Worm (Caenorhabditis elegans) whole organism, L1 larva: ENCODE measurements around the gene ZK402.5.

ENCODE experiments used
- C16A3.4 ChIP-seq: fragments of 150-350 bp; optimal IDR thresholded peaks from 2 replicates; lab custom pipeline; 2014; ENCODE audit warnings: missing biosample characterization, missing genetic modification characterization
- C34B4.2 ChIP-seq: sonication (generic microtip); optimal IDR thresholded peaks from 2 replicates; lab custom pipeline; 2017; ENCODE audit warnings: mild to moderate bottlenecking, missing genetic modification characterization, missing compliant biosample characterization
- F16B12.6 ChIP-seq: fragments of 150-350 bp; optimal IDR thresholded peaks from 2 replicates; lab custom pipeline; 2014; ENCODE audit warnings: missing biosample characterization, missing genetic modification characterization
- Y116A8C.19 ChIP-seq: sonication (generic microtip); optimal IDR thresholded peaks from 2 replicates; lab custom pipeline; 2016; ENCODE audit warnings: missing compliant biosample characterization, missing genetic modification characterization, borderline replicate concordance
- aha-1 ChIP-seq: fragments of 150-350 bp; optimal IDR thresholded peaks from 2 replicates; lab custom pipeline; 2014; ENCODE audit warnings: missing biosample characterization, missing genetic modification characterization
- alr-1 ChIP-seq: fragments of 200-800 bp; sonication (Bioruptor generic); optimal IDR thresholded peaks from 2 replicates; lab custom pipeline; 2018; ENCODE audit warnings: borderline replicate concordance, mild to moderate bottlenecking, missing genetic modification characterization, missing compliant biosample characterization
- ama-1 ChIP-seq: fragments of 150-350 bp; optimal IDR thresholded peaks from 2 replicates; lab custom pipeline; 2014
- blmp-1 ChIP-seq: fragments of 150-350 bp; optimal IDR thresholded peaks from 2 replicates; lab custom pipeline; 2014; ENCODE audit warnings: missing biosample characterization, missing genetic modification characterization
- ceh-63 ChIP-seq: fragments of 200-800 bp; sonication (Bioruptor generic); optimal IDR thresholded peaks from 2 replicates; lab custom pipeline; 2018; ENCODE audit warnings: mild to moderate bottlenecking, missing genetic modification characterization, missing compliant biosample characterization
- dsc-1 ChIP-seq: sonication (generic microtip); optimal IDR thresholded peaks from 2 replicates; lab custom pipeline; 2016; ENCODE audit warnings: mild to moderate bottlenecking, missing genetic modification characterization, missing compliant biosample characterization
- efl-1 ChIP-seq, 4 experiments: fragments of 150-350 bp; optimal IDR thresholded peaks in 3 of 4; peaks in 1 of 4; 1 replicate in 1 of 4; 2 replicates in 3 of 4; lab custom pipeline; 2014; ENCODE audit warnings: missing biosample characterization in 2 of 4, missing genetic modification characterization in 2 of 4, missing genetic modification reagents in 2 of 4
- egl-13 ChIP-seq: sonication (generic microtip); optimal IDR thresholded peaks from 2 replicates; lab custom pipeline; 2016; ENCODE audit warnings: missing genotype, missing genetic modification reagents, missing genetic modification characterization, missing compliant biosample characterization
- ets-5 ChIP-seq: fragments of 200-800 bp; sonication (Bioruptor generic); IDR thresholded peaks from 2 replicates; pipeline ENCODE4 v1.3.6; 2022; ENCODE audit warnings: missing genetic modification characterization, missing compliant biosample characterization
- fkh-10 ChIP-seq: sonication (generic microtip); optimal IDR thresholded peaks from 2 replicates; lab custom pipeline; 2017; ENCODE audit warnings: missing biosample characterization, missing genetic modification reagents, missing genetic modification characterization
- fkh-4 ChIP-seq: sonication (generic microtip); optimal IDR thresholded peaks from 2 replicates; lab custom pipeline; 2016; ENCODE audit warnings: missing compliant biosample characterization, missing genetic modification characterization, borderline replicate concordance
- fkh-8 ChIP-seq: sonication (generic microtip); optimal IDR thresholded peaks from 2 replicates; lab custom pipeline; 2016; ENCODE audit warnings: mild to moderate bottlenecking, missing genetic modification characterization, missing compliant biosample characterization
- hlh-17 ChIP-seq: fragments of 200-800 bp; sonication (Bioruptor generic); optimal IDR thresholded peaks from 2 replicates; lab custom pipeline; 2018; ENCODE audit warnings: missing genetic modification characterization, mild to moderate bottlenecking, missing compliant biosample characterization, moderate library complexity, borderline replicate concordance
- hlh-4 ChIP-seq: sonication (generic microtip); optimal IDR thresholded peaks from 2 replicates; lab custom pipeline; 2016; ENCODE audit warnings: mild to moderate bottlenecking, missing genetic modification characterization, missing compliant biosample characterization
- hpl-2 ChIP-seq: fragments of 150-350 bp; optimal IDR thresholded peaks from 2 replicates; lab custom pipeline; 2014; ENCODE audit warnings: missing biosample characterization, missing genetic modification reagents, missing genetic modification characterization
- irx-1 ChIP-seq: sonication (generic microtip); optimal IDR thresholded peaks from 2 replicates; lab custom pipeline; 2016; ENCODE audit warnings: missing genetic modification characterization, missing compliant biosample characterization
- isw-1 ChIP-seq: fragments of 200-800 bp; sonication (Bioruptor generic); IDR thresholded peaks from 2 replicates; pipeline ENCODE4 v1.3.6; 2022; ENCODE audit warnings: missing genetic modification characterization, missing compliant biosample characterization
- lin-13 ChIP-seq: fragments of 150-350 bp; optimal IDR thresholded peaks from 2 replicates; lab custom pipeline; 2014; ENCODE audit warnings: missing biosample characterization, missing genetic modification reagents, missing genetic modification characterization
- lin-14 ChIP-seq: fragments of 200-800 bp; sonication (Bioruptor generic); optimal IDR thresholded peaks from 2 replicates; lab custom pipeline; 2018; ENCODE audit warnings: mild to moderate bottlenecking, missing genetic modification characterization, moderate library complexity, missing compliant biosample characterization
- lin-15B ChIP-seq: fragments of 150-350 bp; sonication (generic microtip); optimal IDR thresholded peaks from 3 replicates; lab custom pipeline; 2014; ENCODE audit warnings: missing biosample characterization, missing genetic modification characterization
- lin-35 ChIP-seq, 2 experiments: fragments of 150-350 bp; optimal IDR thresholded peaks; 2 replicates each; lab custom pipeline; 2014; ENCODE audit warnings: missing biosample characterization in 2 of 2, missing genetic modification characterization in 2 of 2, missing genetic modification reagents in 2 of 2
- lin-39 ChIP-seq: fragments of 150-350 bp; optimal IDR thresholded peaks from 2 replicates; lab custom pipeline; 2014; ENCODE audit warnings: missing biosample characterization, missing genetic modification reagents, missing genetic modification characterization
- mdl-1 ChIP-seq, 2 experiments: fragments of 150-350 bp; optimal IDR thresholded peaks; 2 replicates each; lab custom pipeline; 2014 to 2017; ENCODE audit warnings: missing biosample characterization in 2 of 2, missing genetic modification characterization in 2 of 2, inconsistent platforms in 1 of 2
- mep-1 ChIP-seq: fragments of 150-350 bp; optimal IDR thresholded peaks from 2 replicates; lab custom pipeline; 2014; ENCODE audit warnings: missing biosample characterization, missing genetic modification characterization
- nhr-19 ChIP-seq: fragments of 200-800 bp; sonication (Bioruptor generic); conservative IDR thresholded peaks from 2 replicates; pipeline ENCODE4 v1.3.6; 2022; ENCODE audit warnings: missing genetic modification characterization, missing compliant biosample characterization
- nhr-28 ChIP-seq: fragments of 150-350 bp; optimal IDR thresholded peaks from 2 replicates; lab custom pipeline; 2014; ENCODE audit warnings: missing biosample characterization, missing genetic modification characterization
- nhr-47 ChIP-seq: sonication (generic microtip); optimal IDR thresholded peaks from 2 replicates; lab custom pipeline; 2016; ENCODE audit warnings: mild to moderate bottlenecking, missing genetic modification characterization, moderate library complexity, missing compliant biosample characterization
- nhr-71 ChIP-seq: sonication (generic microtip); optimal IDR thresholded peaks from 2 replicates; lab custom pipeline; 2016; ENCODE audit warnings: mild to moderate bottlenecking, missing genetic modification characterization, moderate library complexity, missing compliant biosample characterization
- nhr-76 ChIP-seq: sonication (generic microtip); optimal IDR thresholded peaks from 2 replicates; lab custom pipeline; 2017; ENCODE audit warnings: missing biosample characterization, missing genetic modification characterization
- nhr-77 ChIP-seq: fragments of 150-350 bp; optimal IDR thresholded peaks from 2 replicates; lab custom pipeline; 2014; ENCODE audit warnings: missing biosample characterization, missing genetic modification characterization
- nhr-84 ChIP-seq: sonication (generic microtip); optimal IDR thresholded peaks from 2 replicates; lab custom pipeline; 2017; ENCODE audit warnings: missing biosample characterization, missing genetic modification characterization
- nhr-85 ChIP-seq: sonication (generic microtip); peaks from one replicate; lab custom pipeline; 2016; ENCODE audit warnings: missing genetic modification characterization, inconsistent platforms, missing compliant biosample characterization
- nhr-90 ChIP-seq: sonication (generic microtip); optimal IDR thresholded peaks from 2 replicates; lab custom pipeline; 2016; ENCODE audit warnings: mild to moderate bottlenecking, missing genetic modification characterization, missing compliant biosample characterization; ENCODE audit not compliant: poor library complexity
- pag-3 ChIP-seq: sonication (generic microtip); optimal IDR thresholded peaks from 2 replicates; lab custom pipeline; 2017; ENCODE audit warnings: missing genetic modification characterization, mild to moderate bottlenecking, missing compliant biosample characterization, antibody characterized with exemption, borderline replicate concordance; ENCODE audit not compliant: insufficient read depth
- pax-3 ChIP-seq: fragments of 200-800 bp; sonication (Bioruptor generic); optimal IDR thresholded peaks from 2 replicates; lab custom pipeline; 2018; ENCODE audit warnings: mild to moderate bottlenecking, missing genetic modification characterization, moderate library complexity, missing compliant biosample characterization
- pqm-1 ChIP-seq: sonication (generic microtip); optimal IDR thresholded peaks from 3 replicates; lab custom pipeline; 2017; ENCODE audit warnings: missing biosample characterization, missing genetic modification characterization
- rnt-1 ChIP-seq: sonication (generic microtip); optimal IDR thresholded peaks from 2 replicates; lab custom pipeline; 2016; ENCODE audit warnings: mild to moderate bottlenecking, missing genetic modification characterization, moderate library complexity, missing compliant biosample characterization
- snpc-4 ChIP-seq: fragments of 150-350 bp; optimal IDR thresholded peaks from 2 replicates; lab custom pipeline; 2014; ENCODE audit warnings: missing biosample characterization, missing genetic modification characterization
- snu-23 ChIP-seq: sonication (generic microtip); optimal IDR thresholded peaks from 2 replicates; lab custom pipeline; 2016; ENCODE audit warnings: missing genetic modification characterization, missing compliant biosample characterization
- sox-4 ChIP-seq: sonication (generic microtip); optimal IDR thresholded peaks from 2 replicates; lab custom pipeline; 2016; ENCODE audit warnings: missing genetic modification characterization, missing compliant biosample characterization
- sptf-1 ChIP-seq: fragments of 150-350 bp; optimal IDR thresholded peaks from 2 replicates; lab custom pipeline; 2014; ENCODE audit warnings: missing biosample characterization, missing genetic modification characterization
- sup-37 ChIP-seq: fragments of 200-800 bp; sonication (Bioruptor generic); optimal IDR thresholded peaks from 2 replicates; lab custom pipeline; 2018; ENCODE audit warnings: mild to moderate bottlenecking, missing genetic modification characterization, missing compliant biosample characterization
- swsn-7 ChIP-seq: sonication (generic microtip); optimal IDR thresholded peaks from 2 replicates; lab custom pipeline; 2016; ENCODE audit warnings: missing genetic modification characterization, missing compliant biosample characterization
- tlp-1 ChIP-seq: fragments of 150-350 bp; optimal IDR thresholded peaks from 2 replicates; lab custom pipeline; 2014; ENCODE audit warnings: missing biosample characterization, missing genetic modification characterization
- unc-130 ChIP-seq: fragments of 150-350 bp; optimal IDR thresholded peaks from 2 replicates; lab custom pipeline; 2017; ENCODE audit warnings: missing biosample characterization, missing genetic modification characterization, inconsistent platforms
- unc-30 ChIP-seq: sonication (generic microtip); optimal IDR thresholded peaks from 2 replicates; lab custom pipeline; 2017; ENCODE audit warnings: missing biosample characterization, missing genetic modification characterization
- zag-1 ChIP-seq: fragments of 150-350 bp; optimal IDR thresholded peaks from 2 replicates; lab custom pipeline; 2014; ENCODE audit warnings: missing biosample characterization, missing genetic modification characterization
- zip-4 ChIP-seq: fragments of 200-800 bp; sonication (Bioruptor generic); optimal IDR thresholded peaks from 2 replicates; lab custom pipeline; 2018; ENCODE audit warnings: mild to moderate bottlenecking, missing genetic modification characterization, moderate library complexity, missing compliant biosample characterization
- ztf-11 ChIP-seq, 2 experiments: sonication (generic microtip); optimal IDR thresholded peaks; 2 replicates each; lab custom pipeline; 2016 to 2017; ENCODE audit warnings: missing genetic modification characterization in 2 of 2, missing biosample characterization in 1 of 2, missing compliant biosample characterization in 1 of 2
- ztf-4 ChIP-seq: fragments of 150-350 bp; optimal IDR thresholded peaks from 2 replicates; lab custom pipeline; 2014; ENCODE audit warnings: missing biosample characterization, missing genetic modification characterization

Gene ZK402.5

DNA sequence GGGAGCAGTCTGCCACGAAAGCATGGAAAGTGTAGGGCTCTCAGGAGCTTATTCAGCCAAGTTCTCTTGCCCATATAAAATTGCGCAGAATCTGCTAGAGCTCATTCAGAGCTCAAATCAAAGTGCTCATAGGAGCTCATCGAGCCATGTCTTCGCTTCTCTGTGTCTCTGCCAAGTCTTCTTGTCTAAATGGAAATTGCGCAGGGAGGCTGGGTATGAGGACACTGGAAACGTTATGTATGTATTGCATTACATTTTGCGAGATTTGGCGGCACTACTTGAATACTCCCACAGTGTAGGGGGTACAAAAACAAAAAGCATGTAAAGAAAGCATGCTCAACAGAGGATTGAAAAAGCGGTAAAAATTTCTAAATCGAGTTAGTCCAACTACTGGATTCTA lies 35.9 kb upstream of the ZK402.5 start:
- peak in 1 of 2 experiments; percentile 17 for TF ChIP-seq efl-1 (optimal IDR thresholded peaks at IDR 0.05; lab: Kevin White, UChicago)
- TF ChIP-seq efl-1 (GFP tag; optimal IDR thresholded peaks at IDR 0.05 in 1 of 2; lab: Kevin White, UChicago): peak in 1 of 2 experiments; percentile 70
- TF ChIP-seq lin-13 (GFP tag; lab: Kevin White, UChicago): no peak
- TF ChIP-seq isw-1: no peak
- no peak for TF ChIP-seq tlp-1 (tag; lab: Kevin White, UChicago)
- no peak for TF ChIP-seq lin-14
- no peak; the same call in 1 of the 2 replicates for TF ChIP-seq nhr-19 (GFP tag; lab: Robert Waterston, UW)
- no peak for TF ChIP-seq hpl-2 (GFP tag; lab: Kevin White, UChicago)
- no peak for TF ChIP-seq sptf-1 (tag; lab: Kevin White, UChicago)
- no peak for TF ChIP-seq nhr-84 (tag; lab: Kevin White, UChicago)
- TF ChIP-seq snu-23: peak; percentile 18
- no peak for TF ChIP-seq sox-4 (tag; lab: Kevin White, UChicago)
- TF ChIP-seq pag-3 (tag; lab: Kevin White, UChicago): no peak
- TF ChIP-seq rnt-1 (tag; lab: Kevin White, UChicago): peak; percentile 9
- TF ChIP-seq aha-1 (tag; lab: Kevin White, UChicago): no peak
- no peak for TF ChIP-seq nhr-77 (tag; lab: Kevin White, UChicago)
- no peak for TF ChIP-seq nhr-28 (tag; lab: Kevin White, UChicago)
- no peak for TF ChIP-seq pax-3
- no peak for TF ChIP-seq ets-5 (GFP tag; lab: Robert Waterston, UW)
- no peak for TF ChIP-seq F16B12.6 (tag; lab: Kevin White, UChicago)
- TF ChIP-seq nhr-76 (tag; lab: Kevin White, UChicago): no peak
- TF ChIP-seq hlh-17: no peak
- no peak for TF ChIP-seq unc-30
- no peak for TF ChIP-seq lin-15B (tag; lab: Kevin White, UChicago)
- no peak for TF ChIP-seq alr-1 (tag; lab: Kevin White, UChicago)
- no peak for TF ChIP-seq unc-130 (tag; lab: Kevin White, UChicago)
- no peak for TF ChIP-seq blmp-1 (tag; lab: Kevin White, UChicago)
- no peak for TF ChIP-seq Y116A8C.19 (tag; lab: Kevin White, UChicago)
- no peak for TF ChIP-seq zip-4
- TF ChIP-seq ceh-63 (GFP tag; lab: Kevin White, UChicago): no peak
- no peak for TF ChIP-seq C16A3.4 (tag; lab: Kevin White, UChicago)
- no peak for TF ChIP-seq ztf-4 (tag; lab: Kevin White, UChicago)
- no peak for TF ChIP-seq fkh-4
- TF ChIP-seq lin-39 (tag; lab: Kevin White, UChicago): no peak
- TF ChIP-seq ztf-11 (tag; optimal IDR thresholded peaks at IDR 0.05; lab: Kevin White, UChicago): no peak
- TF ChIP-seq snpc-4 (tag; lab: Kevin White, UChicago): no peak
- no peak for TF ChIP-seq hlh-4 (tag; lab: Kevin White, UChicago)
- TF ChIP-seq fkh-8 (tag; lab: Kevin White, UChicago): peak; percentile 43
- TF ChIP-seq dsc-1 (tag; lab: Kevin White, UChicago): peak; percentile 53
- no peak for TF ChIP-seq sup-37 (GFP tag; lab: Kevin White, UChicago)
- TF ChIP-seq zag-1 (tag; lab: Kevin White, UChicago): no peak
- no peak for TF ChIP-seq pqm-1 (tag; lab: Kevin White, UChicago)
- TF ChIP-seq nhr-90 (tag; lab: Kevin White, UChicago): no peak
- TF ChIP-seq mdl-1 (tag; optimal IDR thresholded peaks at IDR 0.05; lab: Kevin White, UChicago): no peak
- no peak for TF ChIP-seq swsn-7 (tag; lab: Kevin White, UChicago)
- no peak for TF ChIP-seq egl-13 (tag; lab: Kevin White, UChicago)
- no peak for TF ChIP-seq ama-1 (lab: Kevin White, UChicago)
- peak; percentile 55 for TF ChIP-seq fkh-10 (GFP tag; lab: Kevin White, UChicago)
- no peak for TF ChIP-seq lin-35 (GFP tag; optimal IDR thresholded peaks at IDR 0.05; lab: Kevin White, UChicago)
- TF ChIP-seq nhr-71 (tag; lab: Kevin White, UChicago): no peak
- no peak for TF ChIP-seq nhr-85
- peak; percentile 4 for TF ChIP-seq mep-1 (tag; lab: Kevin White, UChicago)
- no peak for TF ChIP-seq irx-1 (tag; lab: Kevin White, UChicago)
- no peak for TF ChIP-seq C34B4.2
- peak; percentile 68 for TF ChIP-seq nhr-47 (tag; lab: Kevin White, UChicago)
